Fruit fly (Drosophila melanogaster): ENCODE data around the gene CG12011.

DNA sequence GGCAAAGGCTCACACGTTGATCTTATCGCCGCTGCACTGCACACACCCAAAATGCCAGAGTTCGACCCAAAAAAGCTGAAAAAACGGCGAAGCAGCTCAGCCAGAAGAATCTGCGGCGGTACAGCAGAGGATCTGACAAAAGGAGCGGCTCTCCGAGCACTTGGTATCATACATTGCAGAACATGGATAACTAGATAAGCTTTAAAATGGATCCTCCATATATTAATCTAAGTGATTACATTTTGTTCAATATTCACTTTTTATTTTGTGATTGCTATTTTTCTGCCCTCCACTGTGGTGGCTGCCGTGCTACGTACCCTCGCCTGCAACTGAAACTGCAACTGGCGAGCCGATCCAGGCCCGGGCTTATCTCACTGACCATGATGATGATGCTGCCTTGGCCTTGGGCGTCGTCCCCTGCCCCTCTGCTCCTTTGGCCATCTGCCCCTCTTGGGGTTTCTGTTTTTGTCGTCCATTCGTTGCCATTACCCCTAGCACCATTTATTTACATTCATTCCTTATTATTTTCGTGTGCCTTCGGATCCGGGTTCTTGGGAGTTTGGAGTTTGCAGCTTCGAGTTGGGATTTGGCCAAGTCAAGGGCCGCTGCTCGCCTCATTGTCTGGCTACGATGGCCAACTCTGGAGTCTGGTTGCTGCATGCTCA is 2.2 kb upstream of the CG12011 start:
- TF ChIP-seq CTCF (optimal IDR thresholded peaks at IDR 0.05) (no peak), CG8478 (optimal IDR thresholded peaks at IDR 0.05) (no peak)

Data from S2 (cell line).